Fruit fly (Drosophila melanogaster) whole organism, wandering third instar larva: ENCODE data around the gene CG10801.

ENCODE experiments used
- Abd-B ChIP-seq: fragments of >200 bp; optimal IDR thresholded peaks from 2 replicates; lab custom pipeline; 2017; ENCODE audit warnings: missing biosample characterization, missing genetic modification characterization
- CrebA ChIP-seq: fragments of 200-800 bp; sonication (Bioruptor generic); optimal IDR thresholded peaks from 2 replicates; lab custom pipeline; 2016; ENCODE audit warnings: missing biosample characterization, mild to moderate bottlenecking, missing genetic modification characterization, borderline replicate concordance
- N ChIP-seq: fragments of >200 bp; optimal IDR thresholded peaks from 2 replicates; lab custom pipeline; 2018; ENCODE audit warnings: missing biosample characterization, missing external identifiers, missing genetic modification characterization
- br ChIP-seq: fragments of 200-800 bp; sonication (Bioruptor generic); optimal IDR thresholded peaks from 2 replicates; lab custom pipeline; 2016; ENCODE audit warnings: missing biosample characterization, missing genetic modification characterization
- dl ChIP-seq, 2 experiments: fragments of 175-275, 200-275 bp in 1 of 2; fragments of 200-275 bp in 1 of 2; sonication (Bioruptor generic); optimal IDR thresholded peaks; lab custom pipeline; 2018; ENCODE audit warnings: mild to moderate bottlenecking in 2 of 2, missing biosample characterization in 2 of 2, missing genetic modification characterization in 2 of 2, moderate library complexity in 2 of 2; ENCODE audit not compliant: partially characterized antibody in 2 of 2, insufficient read depth in 1 of 2
- dmrt93B ChIP-seq: fragments of 200-800 bp; sonication (Bioruptor generic); optimal IDR thresholded peaks from 2 replicates; lab custom pipeline; 2018; ENCODE audit warnings: missing biosample characterization, mild to moderate bottlenecking, missing genetic modification characterization
- dsf ChIP-seq: sonication (Bioruptor generic); optimal IDR thresholded peaks from 2 replicates; lab custom pipeline; 2016; ENCODE audit warnings: missing biosample characterization, missing genetic modification characterization, borderline replicate concordance
- fru ChIP-seq: fragments of 200-800 bp; sonication (Bioruptor generic); optimal IDR thresholded peaks from 3 replicates; lab custom pipeline; 2016; ENCODE audit warnings: missing biosample characterization, mild to moderate bottlenecking, missing genetic modification characterization
- h ChIP-seq: fragments of 200-800 bp; sonication (Bioruptor generic); optimal IDR thresholded peaks from 3 replicates; lab custom pipeline; 2016; ENCODE audit warnings: missing biosample characterization, mild to moderate bottlenecking, missing genetic modification characterization
- lola ChIP-seq: fragments of >200 bp; optimal IDR thresholded peaks from 2 replicates; lab custom pipeline; 2017; ENCODE audit warnings: missing biosample characterization, missing genetic modification characterization
- pan ChIP-seq: fragments of >200 bp; optimal IDR thresholded peaks from 2 replicates; lab custom pipeline; 2017
- rgr ChIP-seq: fragments of 200-800 bp; sonication (Bioruptor generic); optimal IDR thresholded peaks from 3 replicates; lab custom pipeline; 2016; ENCODE audit warnings: missing biosample characterization, mild to moderate bottlenecking, missing genetic modification characterization
- usp ChIP-seq: fragments of >200 bp; optimal IDR thresholded peaks from 2 replicates; lab custom pipeline; 2017; ENCODE audit warnings: missing biosample characterization, missing genetic modification characterization

DNA sequence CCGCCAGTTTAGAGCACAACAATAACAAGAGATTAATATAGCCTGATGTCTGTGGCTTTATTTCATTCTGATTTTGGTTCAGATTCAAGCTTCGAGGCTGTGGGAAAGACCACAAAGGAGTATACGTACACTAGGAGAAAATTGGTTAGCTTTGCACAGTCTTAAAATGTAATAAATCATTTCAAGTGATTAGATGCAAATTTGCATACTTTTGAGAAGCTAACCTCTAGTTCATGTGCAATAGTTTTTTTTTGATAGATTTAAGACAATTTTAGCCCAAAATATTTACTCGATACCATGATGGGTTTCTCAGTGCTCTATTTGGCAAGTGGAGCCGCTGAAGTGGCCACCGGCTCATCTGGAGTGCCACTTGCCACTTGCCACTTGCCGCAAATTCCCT, 2.9 kb upstream of the CG10801 start:
- TF ChIP-seq rgr (no peak), h (GFP tag; lab: Kevin White, UChicago) (no peak), pan (lab: Kevin White, UChicago) (no peak), Abd-B (GFP tag; lab: Kevin White, UChicago) (no peak), lola (GFP tag; lab: Kevin White, UChicago) (no peak), dmrt93B (GFP tag; lab: Kevin White, UChicago) (no peak), br (GFP tag; lab: Kevin White, UChicago) (no peak), N (GFP tag; lab: Kevin White, UChicago) (no peak), dsf (no peak), CrebA (no peak), fru (GFP tag; lab: Kevin White, UChicago) (no peak), usp (GFP tag; lab: Kevin White, UChicago) (no peak), dl (GFP tag; optimal IDR thresholded peaks at IDR 0.05; lab: Kevin White, UChicago; ENCODE audit: insufficient read depth in 1 of 2, partially characterized antibody in 2 of 2) (no peak)
